Fruit fly (Drosophila melanogaster) whole organism, embryonic: Measurements from ENCODE around the gene CG31816.

Experiments used
- Asciz ChIP-seq: fragments of 200-800 bp; sonication (Bioruptor generic); optimal IDR thresholded peaks from 2 replicates; lab custom pipeline; 2017; ENCODE audit warnings: missing biosample characterization, mild to moderate bottlenecking, missing genetic modification characterization, missing genetic modification reagents
- CG10959 ChIP-seq: fragments of 200-800 bp; sonication (Bioruptor generic); IDR thresholded peaks from 2 replicates; pipeline ENCODE4 v1.3.6; 2022; ENCODE audit warnings: missing biosample characterization, missing genetic modification characterization
- CG11695 ChIP-seq: fragments of 200-800 bp; sonication (Bioruptor generic); IDR thresholded peaks from 3 replicates; pipeline ENCODE4 v1.3.6; 2022; ENCODE audit warnings: missing biosample characterization, missing genetic modification characterization
- CG12744 ChIP-seq: fragments of 200-800 bp; sonication (Bioruptor generic); optimal IDR thresholded peaks from 2 replicates; lab custom pipeline; 2016; ENCODE audit warnings: missing biosample characterization, missing genetic modification characterization
- CG13424 ChIP-seq: fragments of 200-800 bp; sonication (Bioruptor generic); optimal IDR thresholded peaks from 2 replicates; lab custom pipeline; 2019; ENCODE audit warnings: missing biosample characterization, mild to moderate bottlenecking, missing genetic modification characterization, moderate library complexity
- CG13894 ChIP-seq: fragments of 200-800 bp; sonication (Bioruptor generic); optimal IDR thresholded peaks from 3 replicates; lab custom pipeline; 2018; ENCODE audit warnings: missing biosample characterization, mild to moderate bottlenecking, missing genetic modification characterization, moderate library complexity
- CG15696 ChIP-seq: fragments of 200-800 bp; sonication (Bioruptor generic); optimal IDR thresholded peaks from 2 replicates; lab custom pipeline; 2019; ENCODE audit warnings: missing biosample characterization, mild to moderate bottlenecking, missing genetic modification characterization, moderate library complexity
- CG1602 ChIP-seq: fragments of 200-800 bp; sonication (Bioruptor generic); optimal IDR thresholded peaks from 3 replicates; lab custom pipeline; 2016; ENCODE audit warnings: missing biosample characterization, missing genetic modification characterization
- CG3065 ChIP-seq: fragments of 200-800 bp; sonication (Bioruptor generic); optimal IDR thresholded peaks from 2 replicates; lab custom pipeline; 2016; ENCODE audit warnings: missing biosample characterization, missing genetic modification characterization
- CG31388 ChIP-seq: fragments of 200-800 bp; sonication (Bioruptor generic); optimal IDR thresholded peaks from 2 replicates; lab custom pipeline; 2016; ENCODE audit warnings: missing biosample characterization, missing genetic modification characterization
- CG32532 ChIP-seq: fragments of 200-800 bp; sonication (Bioruptor generic); IDR thresholded peaks from 2 replicates; pipeline ENCODE4 v1.3.6; 2022; ENCODE audit warnings: missing biosample characterization, missing genetic modification characterization
- CG33213 ChIP-seq: fragments of 200-800 bp; sonication (Bioruptor generic); optimal IDR thresholded peaks from 3 replicates; lab custom pipeline; 2016; ENCODE audit warnings: missing biosample characterization, missing genetic modification characterization
- CG4730 ChIP-seq: fragments of 200-800 bp; sonication (Bioruptor generic); IDR thresholded peaks from 2 replicates; pipeline ENCODE4 v1.3.6; 2022; ENCODE audit warnings: missing biosample characterization, missing genetic modification characterization
- CG5953 ChIP-seq: fragments of 200-800 bp; sonication (Bioruptor generic); IDR thresholded peaks from 2 replicates; pipeline ENCODE4 v1.3.6; 2022; ENCODE audit warnings: missing biosample characterization, missing genetic modification characterization
- CG6175 ChIP-seq: fragments of 200-800 bp; sonication (Bioruptor generic); IDR thresholded peaks from 3 replicates; pipeline ENCODE4 v1.3.6; 2022; ENCODE audit warnings: missing biosample characterization, missing genetic modification characterization
- CG6654 ChIP-seq: fragments of 200-800 bp; sonication (Bioruptor generic); optimal IDR thresholded peaks from 2 replicates; lab custom pipeline; 2017; ENCODE audit warnings: missing biosample characterization, mild to moderate bottlenecking, missing genetic modification characterization
- CG6689 ChIP-seq: fragments of 200-800 bp; sonication (Bioruptor generic); IDR thresholded peaks from 2 replicates; pipeline ENCODE4 v1.3.6; 2022; ENCODE audit warnings: missing biosample characterization, missing genetic modification characterization
- CG6791 ChIP-seq: fragments of 200-800 bp; sonication (Bioruptor generic); IDR thresholded peaks from 3 replicates; pipeline ENCODE4 v1.3.6; 2022; ENCODE audit warnings: missing biosample characterization, missing genetic modification characterization; ENCODE audit not compliant: partially characterized antibody
- CG7556 ChIP-seq: fragments of 200-800 bp; sonication (Bioruptor generic); optimal IDR thresholded peaks from 2 replicates; lab custom pipeline; 2017; ENCODE audit warnings: missing biosample characterization, mild to moderate bottlenecking, missing genetic modification characterization
- CG7745 ChIP-seq: fragments of 200-800 bp; sonication (Bioruptor generic); optimal IDR thresholded peaks from 2 replicates; lab custom pipeline; 2018; ENCODE audit warnings: missing biosample characterization, mild to moderate bottlenecking, missing genetic modification characterization, moderate library complexity
- CG8765 ChIP-seq: fragments of 200-800 bp; sonication (Bioruptor generic); IDR thresholded peaks from 2 replicates; pipeline ENCODE4 v1.3.6; 2022; ENCODE audit warnings: missing biosample characterization, missing genetic modification characterization
- CG8944 ChIP-seq: fragments of 200-800 bp; sonication (Bioruptor generic); optimal IDR thresholded peaks from 3 replicates; lab custom pipeline; 2016; ENCODE audit warnings: missing biosample characterization, missing genetic modification characterization
- CG9609 ChIP-seq: fragments of 200-800 bp; sonication (Bioruptor generic); optimal IDR thresholded peaks from 3 replicates; lab custom pipeline; 2016; ENCODE audit warnings: missing biosample characterization, missing genetic modification characterization
- Chrac-16 ChIP-seq: fragments of 200-800 bp; sonication (Bioruptor generic); optimal IDR thresholded peaks from 3 replicates; lab custom pipeline; 2016; ENCODE audit warnings: missing biosample characterization, missing genetic modification characterization
- D19B ChIP-seq: fragments of 200-800 bp; sonication (Bioruptor generic); optimal IDR thresholded peaks from 2 replicates; lab custom pipeline; 2017; ENCODE audit warnings: missing biosample characterization, mild to moderate bottlenecking, missing genetic modification characterization
- E2f1 ChIP-seq: fragments of 200-800 bp; sonication (Bioruptor generic); IDR thresholded peaks from 2 replicates; pipeline ENCODE4 v1.3.6; 2022; ENCODE audit warnings: missing biosample characterization, missing genetic modification characterization
- Gsc ChIP-seq: fragments of 200-800 bp; sonication (Bioruptor generic); IDR thresholded peaks from 2 replicates; pipeline ENCODE4 v1.3.6; 2022; ENCODE audit warnings: missing biosample characterization, missing genetic modification characterization
- Hmr ChIP-seq: fragments of 200-800 bp; sonication (Bioruptor generic); optimal IDR thresholded peaks from 3 replicates; lab custom pipeline; 2017; ENCODE audit warnings: mild to moderate bottlenecking, missing biosample characterization, missing genetic modification reagents, missing genetic modification characterization
- Oaz ChIP-seq: fragments of 200-800 bp; sonication (Bioruptor generic); IDR thresholded peaks from 2 replicates; pipeline ENCODE4 v1.3.6; 2022; ENCODE audit warnings: missing biosample characterization, missing genetic modification characterization
- Pdp1 ChIP-seq, 2 experiments: fragments of 200-800 bp; sonication (Bioruptor generic); optimal IDR thresholded peaks; 3 replicates each; lab custom pipeline; 2016; ENCODE audit warnings: missing biosample characterization in 2 of 2, missing genetic modification characterization in 2 of 2, mild to moderate bottlenecking in 1 of 2, moderate library complexity in 1 of 2
- Ptx1 ChIP-seq: fragments of 200-800 bp; sonication (Bioruptor generic); IDR thresholded peaks from 2 replicates; pipeline ENCODE4 v1.3.6; 2022; ENCODE audit warnings: missing biosample characterization, missing genetic modification characterization
- Usf ChIP-seq: fragments of 200-800 bp; sonication (Bioruptor generic); optimal IDR thresholded peaks from 2 replicates; lab custom pipeline; 2017; ENCODE audit warnings: missing genotype, missing biosample characterization, missing genetic modification characterization
- Vsx1 ChIP-seq: fragments of 200-800 bp; sonication (Bioruptor generic); optimal IDR thresholded peaks from 2 replicates; lab custom pipeline; 2017; ENCODE audit warnings: missing biosample characterization, mild to moderate bottlenecking, missing genetic modification characterization, missing genetic modification reagents
- ab ChIP-seq: fragments of 200-800 bp; sonication (Bioruptor generic); optimal IDR thresholded peaks from 2 replicates; lab custom pipeline; 2016; ENCODE audit warnings: missing biosample characterization, missing genetic modification characterization
- ash1 ChIP-seq: fragments of 200-800 bp; sonication (Bioruptor generic); optimal IDR thresholded peaks from 2 replicates; lab custom pipeline; 2018; ENCODE audit warnings: missing biosample characterization, mild to moderate bottlenecking, missing genetic modification characterization
- bab2 ChIP-seq: fragments of 200-800 bp; sonication (Bioruptor generic); optimal IDR thresholded peaks from 2 replicates; lab custom pipeline; 2016; ENCODE audit warnings: missing biosample characterization, missing genetic modification characterization
- bigmax ChIP-seq: fragments of 200-800 bp; sonication (Bioruptor generic); optimal IDR thresholded peaks from 2 replicates; lab custom pipeline; 2018; ENCODE audit warnings: missing biosample characterization, mild to moderate bottlenecking, missing genetic modification characterization
- bowl ChIP-seq: fragments of 200-800 bp; sonication (Bioruptor generic); IDR thresholded peaks from 2 replicates; pipeline ENCODE4 v1.3.6; 2022; ENCODE audit warnings: missing biosample characterization, missing genetic modification characterization
- cas ChIP-seq: fragments of 200-800 bp; sonication (Bioruptor generic); IDR thresholded peaks from 2 replicates; pipeline ENCODE4 v1.3.6; 2022; ENCODE audit warnings: missing biosample characterization, missing genetic modification characterization
- croc ChIP-seq: fragments of 200-800 bp; sonication (Bioruptor generic); conservative IDR thresholded peaks from 3 replicates; pipeline ENCODE4 v1.3.6; 2022; ENCODE audit warnings: missing biosample characterization, missing genetic modification characterization
- crp ChIP-seq, 2 experiments: fragments of 200-800 bp; sonication (Bioruptor generic); optimal IDR thresholded peaks; 2 replicates in 1 of 2; 3 replicates in 1 of 2; lab custom pipeline; 2017; ENCODE audit warnings: missing biosample characterization in 2 of 2, missing genetic modification characterization in 2 of 2, mild to moderate bottlenecking in 1 of 2, moderate library complexity in 1 of 2
- fd3F ChIP-seq: fragments of 200-800 bp; sonication (Bioruptor generic); optimal IDR thresholded peaks from 2 replicates; lab custom pipeline; 2018; ENCODE audit warnings: missing biosample characterization, mild to moderate bottlenecking, missing genetic modification characterization, moderate library complexity
- fu2 ChIP-seq: fragments of 200-800 bp; sonication (Bioruptor generic); optimal IDR thresholded peaks from 2 replicates; lab custom pipeline; 2016; ENCODE audit warnings: missing biosample characterization, missing genetic modification characterization
- gcm2 ChIP-seq: fragments of 200-800 bp; sonication (Bioruptor generic); optimal IDR thresholded peaks from 2 replicates; lab custom pipeline; 2016; ENCODE audit warnings: missing biosample characterization, missing genetic modification characterization
- grau ChIP-seq: fragments of 200-800 bp; optimal IDR thresholded peaks from 3 replicates; lab custom pipeline; 2019; ENCODE audit warnings: missing biosample characterization, mild to moderate bottlenecking, missing genetic modification characterization, moderate library complexity
- kah ChIP-seq: fragments of 200-800 bp; sonication (Bioruptor generic); optimal IDR thresholded peaks from 2 replicates; lab custom pipeline; 2018; ENCODE audit warnings: missing biosample characterization, mild to moderate bottlenecking, missing genetic modification characterization
- mam ChIP-seq: fragments of 200-800 bp; sonication (Bioruptor generic); optimal IDR thresholded peaks from 3 replicates; lab custom pipeline; 2016; ENCODE audit warnings: missing biosample characterization, missing genetic modification characterization
- nerfin-2 ChIP-seq: fragments of 200-800 bp; sonication (Bioruptor generic); IDR thresholded peaks from 2 replicates; pipeline ENCODE4 v1.3.6; 2022; ENCODE audit warnings: missing biosample characterization, missing genetic modification characterization; ENCODE audit not compliant: partially characterized antibody
- prd ChIP-seq, 3 experiments: fragments of >200 bp in 2 of 3; fragments of 200-800 bp in 1 of 3; sonication (Bioruptor generic) in 1 of 3; optimal IDR thresholded peaks in 2 of 3; IDR thresholded peaks in 1 of 3; 2 replicates in 2 of 3; 3 replicates in 1 of 3; pipeline versions ENCODE4 v1.3.6 to Lab custom; 2017 to 2022; ENCODE audit warnings: missing biosample characterization in 1 of 3, missing genetic modification characterization in 1 of 3
- tna ChIP-seq: fragments of 200-800 bp; sonication (Bioruptor generic); IDR thresholded peaks from 2 replicates; pipeline ENCODE4 v1.3.6; 2022; ENCODE audit warnings: missing biosample characterization, missing genetic modification characterization; ENCODE audit not compliant: partially characterized antibody

Gene CG31816

dm6 chr2L:16500469-16500868 is 41.9 kb upstream of the CG31816 start (continued):
- TF ChIP-seq CG6689 (GFP tag; lab: Robert Waterston, UW) (peak; percentile 93), Ptx1 (peak; percentile 94), bab2 (peak; percentile 87), CG7556 (peak; percentile 90), fd3F (peak; percentile 82), CG33213 (GFP tag; lab: Kevin White, UChicago) (peak; percentile 70), CG12744 (GFP tag; lab: Kevin White, UChicago) (peak; percentile 41), cas (GFP tag; lab: Robert Waterston, UW) (peak; percentile 78), nerfin-2 (GFP tag; lab: Robert Waterston, UW) (0 out of 2 replicates have a peak, but pooled peaks have one; percentile 36), CG13424 (tag; lab: Kevin White, UChicago) (peak; percentile 95), CG31388 (GFP tag; lab: Kevin White, UChicago) (peak; percentile 70), grau (tag; lab: Kevin White, UChicago) (peak; percentile 98), CG9609 (GFP tag; lab: Kevin White, UChicago) (peak; percentile 46), crp (GFP tag; optimal IDR thresholded peaks at IDR 0.05; lab: Kevin White, UChicago) (peak in 1 of 2 experiments; percentile 44), CG32532 (GFP tag; lab: Robert Waterston, UW) (peak; percentile 92), CG6654 (peak; percentile 56), D19B (GFP tag; lab: Kevin White, UChicago) (peak; percentile 24), CG10959 (peak; percentile 93), CG5953 (GFP tag; lab: Robert Waterston, UW) (peak; percentile 84; the same call in 1 of the 2 replicates), CG15696 (tag; lab: Kevin White, UChicago) (peak; percentile 88), CG6791 (GFP tag; lab: Robert Waterston, UW) (no peak), E2f1 (GFP tag; lab: Robert Waterston, UW) (peak; percentile 92), CG13894 (tag; lab: Kevin White, UChicago) (peak; percentile 79), Asciz (peak; percentile 77), CG7745 (tag; lab: Kevin White, UChicago) (no peak), bowl (GFP tag; lab: Robert Waterston, UW) (peak; percentile 69; the same call in 1 of the 2 replicates), Usf (GFP tag; lab: Kevin White, UChicago) (peak; percentile 47), Pdp1 (GFP tag; optimal IDR thresholded peaks at IDR 0.05; lab: Kevin White, UChicago) (peak; percentile 82 to 94), fu2 (GFP tag; lab: Kevin White, UChicago) (peak; percentile 60), CG11695 (peak; percentile 93), CG8765 (GFP tag; lab: Robert Waterston, UW) (peak; percentile 92), Gsc (GFP tag; lab: Robert Waterston, UW) (no peak), Hmr (GFP tag; lab: Kevin White, UChicago) (peak; percentile 92), bigmax (no peak), CG1602 (GFP tag; lab: Kevin White, UChicago) (peak; percentile 84), Chrac-16 (GFP tag; lab: Kevin White, UChicago) (peak; percentile 91), prd (optimal IDR thresholded peaks at IDR 0.05; lab: Kevin White, UChicago) (no peak), prd (GFP tag; IDR thresholded peaks at IDR 0.05; lab: Robert Waterston, UW) (peak; percentile 97), ash1 (GFP tag; lab: Kevin White, UChicago) (peak; percentile 53), CG3065 (GFP tag; lab: Kevin White, UChicago) (peak; percentile 75), Vsx1 (GFP tag; lab: Kevin White, UChicago) (peak; percentile 78), croc (GFP tag; lab: Robert Waterston, UW) (peak; percentile 90), CG8944 (GFP tag; lab: Kevin White, UChicago) (peak; percentile 69), CG4730 (GFP tag; lab: Robert Waterston, UW) (peak; percentile 88), CG6175 (GFP tag; lab: Robert Waterston, UW) (peak; percentile 83), Oaz (GFP tag; lab: Robert Waterston, UW) (peak; percentile 87), ab (GFP tag; lab: Kevin White, UChicago) (peak; percentile 78), gcm2 (peak; percentile 87), mam (peak; percentile 82), kah (GFP tag; lab: Kevin White, UChicago) (peak; percentile 66), tna (GFP tag; lab: Robert Waterston, UW) (no peak)
